Worm (Caenorhabditis elegans) whole organism, midembryonic: Measurements from ENCODE around the gene K07C5.13.

Experiments
- T22C8.4 ChIP-seq: fragments of 200-800 bp; sonication (Bioruptor generic); IDR thresholded peaks from 2 replicates; pipeline ENCODE4 v1.3.6; 2022; ENCODE audit warnings: missing genetic modification characterization, missing compliant biosample characterization
- cog-1 ChIP-seq: sonication (generic microtip); optimal IDR thresholded peaks from 2 replicates; lab custom pipeline; 2016; ENCODE audit warnings: missing genetic modification characterization, missing compliant biosample characterization
- flt-1 ChIP-seq: fragments of 200-800 bp; sonication (Bioruptor generic); IDR thresholded peaks from 2 replicates; pipeline ENCODE4 v1.3.6; 2022; ENCODE audit warnings: missing genetic modification characterization, missing compliant biosample characterization
- klf-2 ChIP-seq: fragments of 200-800 bp; sonication (Bioruptor generic); conservative IDR thresholded peaks from 2 replicates; pipeline ENCODE4 v1.3.6; 2022; ENCODE audit warnings: missing genetic modification reagents, missing genetic modification characterization, missing compliant biosample characterization
- med-1 ChIP-seq: sonication (generic microtip); optimal IDR thresholded peaks from 2 replicates; lab custom pipeline; 2017; ENCODE audit warnings: missing genetic modification characterization, mild to moderate bottlenecking, missing compliant biosample characterization, antibody characterized with exemption, missing genetic modification reagents; ENCODE audit not compliant: insufficient read depth
- ref-1 ChIP-seq: fragments of 200-800 bp; sonication (Bioruptor generic); conservative IDR thresholded peaks from 2 replicates; pipeline ENCODE4 v1.3.6; 2022; ENCODE audit warnings: missing genetic modification reagents, missing genetic modification characterization, missing compliant biosample characterization
- tab-1 ChIP-seq: fragments of 200-800 bp; sonication (Bioruptor generic); IDR thresholded peaks from 2 replicates; pipeline ENCODE4 v1.3.6; 2022; ENCODE audit warnings: missing genetic modification characterization, missing compliant biosample characterization
- ztf-23 ChIP-seq: fragments of 200-800 bp; sonication (Bioruptor generic); IDR thresholded peaks from 2 replicates; pipeline ENCODE4 v1.3.6; 2022; ENCODE audit warnings: missing genetic modification reagents, missing genetic modification characterization, missing compliant biosample characterization
- ztf-29 ChIP-seq: fragments of 200-800 bp; sonication (Bioruptor generic); IDR thresholded peaks from 2 replicates; pipeline ENCODE4 v1.3.6; 2022; ENCODE audit warnings: missing genetic modification reagents, missing genetic modification characterization, missing compliant biosample characterization

The K07C5.13 gene

DNA sequence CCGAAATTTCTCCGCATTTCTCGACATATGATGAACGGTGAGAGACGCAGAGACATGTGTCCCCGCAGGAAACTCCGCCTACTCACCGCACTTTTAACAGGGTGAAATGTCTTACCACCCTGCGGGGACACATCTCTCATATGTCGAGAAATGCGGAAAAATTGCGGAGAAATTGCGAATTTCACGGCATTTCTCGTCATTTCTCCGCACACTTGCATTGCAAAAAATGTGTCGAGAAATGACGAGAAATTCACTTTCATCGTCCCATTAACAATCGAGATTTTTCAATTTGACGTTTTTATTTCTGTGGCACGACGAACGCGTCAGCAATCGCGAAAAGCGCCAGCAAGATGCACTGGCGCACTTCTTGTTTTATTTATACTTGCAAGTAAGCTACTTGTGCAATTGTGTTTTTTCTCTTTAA lies at the start of gene K07C5.13:
Gene K07C5.13, plus strand, starts transcription at position 151 of the 424 bp plus-strand sequence.
- TF ChIP-seq ztf-29 (GFP tag; lab: Robert Waterston, UW) (peak; percentile 44; the same call in 1 of the 2 replicates), flt-1 (GFP tag; lab: Robert Waterston, UW) (peak; percentile 77), ztf-23 (GFP tag; lab: Robert Waterston, UW) (peak; percentile 79; the same call in 1 of the 2 replicates)

DNA sequence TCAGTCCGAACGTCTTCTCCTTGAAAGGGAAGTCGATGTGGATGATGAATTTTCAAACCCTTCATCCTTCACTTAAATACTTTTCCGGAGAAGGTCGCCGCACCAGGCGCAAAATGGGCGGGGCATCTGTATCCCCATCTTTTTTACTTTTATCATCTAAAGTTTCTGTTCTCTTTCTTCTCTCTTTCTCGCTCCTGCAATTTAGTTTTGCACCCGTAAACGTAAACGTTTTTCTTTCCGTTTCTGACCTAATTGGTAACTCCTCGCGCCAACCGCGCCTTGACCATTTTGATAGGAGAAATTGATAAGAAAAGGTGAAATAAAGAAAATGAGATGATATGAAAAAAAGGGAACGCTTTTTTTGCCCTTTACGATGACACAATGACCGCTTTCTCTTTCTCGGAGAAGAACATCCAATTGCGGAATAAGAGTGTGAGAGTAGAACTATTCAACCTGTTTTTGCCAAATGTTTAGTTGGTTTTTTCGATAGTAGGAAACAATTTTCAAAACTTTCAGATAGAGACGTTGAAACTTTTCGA lies 49.0 kb upstream of the K07C5.13 start, which contains the start of gene col-149:
Gene col-149, minus strand, starts transcription at position 51 of the 539 bp plus-strand sequence.
- TF ChIP-seq ztf-29 (GFP tag; lab: Robert Waterston, UW) (no peak), med-1 (GFP tag; lab: Kevin White, UChicago) (no peak), flt-1 (GFP tag; lab: Robert Waterston, UW) (no peak), tab-1 (GFP tag; lab: Robert Waterston, UW) (no peak), T22C8.4 (GFP tag; lab: Robert Waterston, UW) (no peak), ztf-23 (GFP tag; lab: Robert Waterston, UW) (no peak), ref-1 (GFP tag; lab: Robert Waterston, UW) (no peak), cog-1 (no peak), klf-2 (no peak)

DNA sequence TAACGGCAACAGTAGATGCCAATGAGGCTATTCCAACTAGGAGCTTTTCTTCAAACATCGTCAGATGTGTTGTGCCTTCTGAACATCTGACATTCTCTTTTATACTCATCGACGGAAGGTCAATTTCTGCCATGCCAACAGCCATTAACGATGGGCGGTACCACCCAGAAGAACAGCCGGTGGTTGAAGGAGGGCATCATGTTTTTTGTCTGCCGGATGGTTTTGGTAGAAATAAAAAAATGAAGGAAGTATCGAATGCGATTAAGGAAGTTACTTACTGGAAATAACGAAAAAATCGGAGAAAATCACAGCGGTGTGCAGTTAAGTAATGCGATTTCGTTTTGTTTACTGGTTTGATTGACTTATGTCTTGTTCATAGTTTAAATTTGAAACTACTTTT lies 47.3 kb upstream of the K07C5.13 start, which contains the start of gene col-150:
Gene col-150, minus strand, starts transcription at position 101 of the 400 bp plus-strand sequence.
- no peak for TF ChIP-seq T22C8.4 (GFP tag; lab: Robert Waterston, UW)
- no peak for TF ChIP-seq ztf-23 (GFP tag; lab: Robert Waterston, UW)
- no peak for TF ChIP-seq klf-2
- TF ChIP-seq ref-1 (GFP tag; lab: Robert Waterston, UW): no peak
- no peak for TF ChIP-seq flt-1 (GFP tag; lab: Robert Waterston, UW)

DNA sequence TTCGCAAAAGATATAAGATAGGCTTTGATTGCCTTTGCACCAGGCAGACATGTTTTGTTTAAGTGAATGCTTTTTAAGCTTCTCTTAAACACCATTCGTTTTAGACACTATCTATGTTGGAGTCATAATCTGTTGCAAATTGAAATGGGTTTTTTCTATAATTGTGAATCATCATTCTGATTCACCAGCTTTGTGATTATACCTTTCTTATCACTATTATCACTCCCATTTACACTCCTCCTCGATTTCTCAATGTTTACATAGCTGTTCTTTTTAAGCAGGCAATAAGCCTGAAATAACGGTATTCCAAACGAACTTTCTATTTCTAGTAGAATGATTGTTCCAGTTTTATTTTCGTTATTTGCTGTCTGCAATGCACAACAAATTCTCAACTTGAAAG lies 44.8 kb upstream of the K07C5.13 start, which contains the start of gene B0024.4:
Gene B0024.4, plus strand, starts transcription at position 301 of the 400 bp plus-strand sequence.
- TF ChIP-seq ref-1 (GFP tag; lab: Robert Waterston, UW) (no peak), flt-1 (GFP tag; lab: Robert Waterston, UW) (no peak), tab-1 (GFP tag; lab: Robert Waterston, UW) (no peak), ztf-29 (GFP tag; lab: Robert Waterston, UW) (no peak), ztf-23 (GFP tag; lab: Robert Waterston, UW) (no peak), klf-2 (no peak), med-1 (GFP tag; lab: Kevin White, UChicago) (no peak), T22C8.4 (GFP tag; lab: Robert Waterston, UW) (no peak), cog-1 (no peak)

DNA sequence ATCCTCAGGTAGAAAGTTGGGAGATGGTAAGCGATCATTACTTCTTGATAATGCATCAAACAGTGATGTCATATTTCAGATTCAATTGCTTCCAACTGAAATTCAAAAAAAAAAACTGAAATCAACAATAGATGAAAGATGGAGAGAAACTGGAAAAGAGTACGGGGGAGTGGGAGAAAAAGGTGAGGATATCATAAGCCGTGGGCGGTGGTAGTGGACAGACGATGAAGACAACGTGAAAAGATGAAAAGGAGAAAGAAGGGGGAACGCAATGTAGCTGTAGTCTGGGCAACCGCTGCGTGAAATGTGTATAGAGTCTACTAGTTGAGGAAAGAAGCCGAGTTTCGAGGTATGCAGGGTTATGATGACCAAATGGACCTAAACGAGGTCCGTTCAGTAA lies 34.6 kb upstream of the K07C5.13 start, which contains the start of gene che-12:
Gene che-12, minus strand, starts transcription at position 101 of the 400 bp plus-strand sequence.
- TF ChIP-seq klf-2: no peak
- no peak for TF ChIP-seq ztf-23 (GFP tag; lab: Robert Waterston, UW)
- no peak for TF ChIP-seq ref-1 (GFP tag; lab: Robert Waterston, UW)
- TF ChIP-seq tab-1 (GFP tag; lab: Robert Waterston, UW): no peak
- no peak for TF ChIP-seq T22C8.4 (GFP tag; lab: Robert Waterston, UW)
- no peak for TF ChIP-seq med-1 (GFP tag; lab: Kevin White, UChicago)
- TF ChIP-seq ztf-29 (GFP tag; lab: Robert Waterston, UW): no peak

DNA sequence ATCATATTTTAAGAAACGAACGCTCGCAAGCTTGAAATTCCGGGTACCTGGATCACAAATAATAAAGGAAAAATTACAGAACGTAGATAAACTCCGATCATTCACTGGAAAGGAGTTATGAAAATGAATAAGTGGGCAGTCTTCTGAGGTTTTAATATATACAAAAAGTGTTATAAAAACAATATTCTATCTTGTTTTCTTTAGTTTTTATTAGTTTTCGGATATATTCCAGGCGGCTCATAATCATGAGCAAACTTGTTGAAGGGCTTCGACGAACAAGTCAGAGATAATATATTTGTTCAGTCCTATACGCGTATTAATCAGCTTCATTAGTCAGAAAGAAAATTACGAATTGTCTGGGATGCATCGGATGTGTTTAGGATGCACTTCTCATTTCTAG lies 27.9 kb upstream of the K07C5.13 start, which contains the start of gene gcy-6:
Gene gcy-6, minus strand, starts transcription at position 101 of the 400 bp plus-strand sequence.
- no peak for TF ChIP-seq med-1 (GFP tag; lab: Kevin White, UChicago)
- no peak for TF ChIP-seq cog-1
- TF ChIP-seq ztf-23 (GFP tag; lab: Robert Waterston, UW): no peak
- TF ChIP-seq ztf-29 (GFP tag; lab: Robert Waterston, UW): no peak
- TF ChIP-seq T22C8.4 (GFP tag; lab: Robert Waterston, UW): no peak
- TF ChIP-seq ref-1 (GFP tag; lab: Robert Waterston, UW): no peak
- TF ChIP-seq tab-1 (GFP tag; lab: Robert Waterston, UW): no peak
- no peak for TF ChIP-seq klf-2
- TF ChIP-seq flt-1 (GFP tag; lab: Robert Waterston, UW): no peak

DNA sequence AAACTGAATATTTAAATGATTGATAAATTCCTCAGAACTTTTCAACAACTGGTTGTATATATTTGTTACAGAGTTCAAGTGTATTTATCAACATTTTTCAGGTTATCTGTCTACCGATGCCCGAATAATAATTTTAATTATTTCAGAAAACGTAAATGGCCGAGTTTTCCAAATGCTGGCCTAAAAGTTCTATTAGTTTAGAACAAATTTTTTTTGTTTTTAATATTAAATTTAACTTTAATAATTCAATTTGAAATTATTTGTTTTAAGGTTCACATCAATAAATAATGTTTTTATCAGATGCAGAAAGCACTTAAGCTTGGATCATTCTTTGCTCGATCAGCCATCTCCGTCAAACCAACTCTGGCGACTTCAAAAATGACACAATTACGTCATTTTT lies 27.5 kb upstream of the K07C5.13 start, which contains the start of gene trx-2:
Gene trx-2, plus strand, starts transcription at position 301 of the 400 bp plus-strand sequence.
- no peak for TF ChIP-seq cog-1

DNA sequence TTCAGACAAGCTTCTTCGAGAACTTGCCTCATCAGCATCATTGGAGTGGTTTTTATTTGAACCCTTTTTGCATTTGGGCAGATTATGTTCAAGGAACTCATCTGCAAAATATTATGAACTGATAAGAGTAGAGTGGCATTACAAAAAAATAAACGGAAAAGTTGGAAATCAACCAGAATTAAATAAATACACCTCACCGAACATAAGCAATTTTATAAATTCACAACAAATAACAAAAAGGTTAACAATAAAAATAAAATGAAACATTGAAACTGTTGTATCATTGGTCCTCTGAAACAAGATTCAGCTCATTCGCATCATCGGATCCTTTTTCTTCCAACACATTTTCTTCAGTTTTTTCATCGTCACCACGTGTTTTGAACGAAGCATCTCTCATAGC lies 24.6 kb upstream of the K07C5.13 start, which contains the start of gene asps-1:
Gene asps-1, minus strand, starts transcription at position 101 of the 400 bp plus-strand sequence.
- TF ChIP-seq med-1 (GFP tag; lab: Kevin White, UChicago): no peak
- no peak for TF ChIP-seq ztf-23 (GFP tag; lab: Robert Waterston, UW)

DNA sequence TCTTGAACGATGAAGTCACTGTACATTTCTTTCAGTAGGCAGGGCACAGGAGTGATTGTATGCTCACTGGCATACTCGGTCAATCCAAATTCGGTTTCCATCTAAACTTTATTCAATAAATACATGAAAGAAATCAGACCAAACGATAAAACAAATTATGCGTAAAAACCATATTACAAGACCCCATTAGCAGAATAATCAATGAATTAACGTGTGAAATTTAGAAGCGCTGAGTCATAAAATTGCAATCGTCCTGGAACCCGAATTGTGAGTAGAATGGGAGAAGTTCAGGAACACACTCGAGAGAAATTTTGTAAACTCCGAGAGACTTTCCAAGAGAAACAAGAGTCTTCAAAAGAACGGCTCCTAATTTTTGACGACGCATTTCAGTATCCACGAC lies 22.4 kb upstream of the K07C5.13 start, which contains the start of gene B0024.11:
Gene B0024.11, minus strand, starts transcription at position 101 of the 400 bp plus-strand sequence.
- no peak for TF ChIP-seq klf-2
- TF ChIP-seq flt-1 (GFP tag; lab: Robert Waterston, UW): no peak
- TF ChIP-seq tab-1 (GFP tag; lab: Robert Waterston, UW): no peak
- TF ChIP-seq med-1 (GFP tag; lab: Kevin White, UChicago): no peak
- TF ChIP-seq ztf-23 (GFP tag; lab: Robert Waterston, UW): no peak
- no peak for TF ChIP-seq T22C8.4 (GFP tag; lab: Robert Waterston, UW)
- no peak for TF ChIP-seq ref-1 (GFP tag; lab: Robert Waterston, UW)
- no peak for TF ChIP-seq cog-1
